Worm (Caenorhabditis elegans) whole organism, L2 larva: ENCODE data around the gene Y49F6A.5.

ENCODE experiments used
- aly-2 ChIP-seq: fragments of 150-350 bp; optimal IDR thresholded peaks from 2 replicates; lab custom pipeline; 2014; ENCODE audit warnings: missing biosample characterization, missing genetic modification characterization
- ceh-16 ChIP-seq: fragments of 150-350 bp; optimal IDR thresholded peaks from 2 replicates; lab custom pipeline; 2014; ENCODE audit warnings: missing biosample characterization, missing genetic modification characterization
- ceh-82 ChIP-seq: fragments of 150-350 bp; optimal IDR thresholded peaks from 2 replicates; lab custom pipeline; 2014; ENCODE audit warnings: missing biosample characterization, missing genetic modification characterization
- elt-1 ChIP-seq: fragments of 150-350 bp; optimal IDR thresholded peaks from 2 replicates; lab custom pipeline; 2014; ENCODE audit warnings: missing biosample characterization, missing genetic modification characterization
- elt-3 ChIP-seq: sonication (generic microtip); optimal IDR thresholded peaks from 2 replicates; lab custom pipeline; 2017; ENCODE audit warnings: missing biosample characterization, missing genetic modification characterization
- fos-1 ChIP-seq: fragments of 150-350 bp; optimal IDR thresholded peaks from 2 replicates; lab custom pipeline; 2014; ENCODE audit warnings: missing biosample characterization, missing genetic modification characterization
- gmeb-1 ChIP-seq: fragments of 150-350 bp; optimal IDR thresholded peaks from 2 replicates; lab custom pipeline; 2014; ENCODE audit warnings: missing biosample characterization, missing genetic modification characterization
- lsy-2 ChIP-seq, 2 experiments: fragments of 150-350 bp in 1 of 2; sonication (generic microtip) in 1 of 2; optimal IDR thresholded peaks; 2 replicates each; lab custom pipeline; 2014 to 2017; ENCODE audit warnings: missing biosample characterization in 2 of 2, missing genetic modification characterization in 2 of 2
- mdl-1 ChIP-seq, 2 experiments: fragments of 150-350 bp in 1 of 2; sonication (generic microtip) in 1 of 2; optimal IDR thresholded peaks; 2 replicates each; lab custom pipeline; 2017; ENCODE audit warnings: missing biosample characterization in 2 of 2, missing genetic modification characterization in 2 of 2
- nhr-129 ChIP-seq: fragments of 150-350 bp; optimal IDR thresholded peaks from 2 replicates; lab custom pipeline; 2014; ENCODE audit warnings: missing biosample characterization, missing genetic modification characterization
- nhr-77 ChIP-seq: fragments of 150-350 bp; optimal IDR thresholded peaks from 2 replicates; lab custom pipeline; 2014; ENCODE audit warnings: missing biosample characterization, missing genetic modification characterization
- unc-39 ChIP-seq: fragments of 150-350 bp; optimal IDR thresholded peaks from 2 replicates; lab custom pipeline; 2014; ENCODE audit warnings: missing biosample characterization, missing genetic modification characterization
- unc-55 ChIP-seq: fragments of 150-350 bp; sonication (generic microtip); optimal IDR thresholded peaks from 3 replicates; lab custom pipeline; 2014; ENCODE audit warnings: missing biosample characterization, missing genetic modification reagents, missing genetic modification characterization

- TF ChIP-seq lsy-2 (tag; optimal IDR thresholded peaks at IDR 0.05; lab: Kevin White, UChicago), result no peak
- no peak for TF ChIP-seq fos-1
- no peak for TF ChIP-seq elt-3 (tag; lab: Kevin White, UChicago)
- no peak for TF ChIP-seq nhr-77 (tag; lab: Kevin White, UChicago)
- no peak for TF ChIP-seq elt-1 (tag; lab: Kevin White, UChicago)
- TF ChIP-seq unc-39 (tag; lab: Kevin White, UChicago), result no peak
- no peak for TF ChIP-seq nhr-129
- TF ChIP-seq ceh-16 (tag; lab: Kevin White, UChicago), result no peak
- no peak for TF ChIP-seq unc-55
- no peak for TF ChIP-seq aly-2
- TF ChIP-seq mdl-1 (tag; optimal IDR thresholded peaks at IDR 0.05; lab: Kevin White, UChicago), result no peak
- no peak for TF ChIP-seq ceh-82 (tag; lab: Kevin White, UChicago)
- TF ChIP-seq gmeb-1, result no peak
Observed at ce11 chrII:3622014-3622413, 12.3 kb upstream of the Y49F6A.5 start, which contains the start of gene M151.7.
